Worm (Caenorhabditis elegans) whole organism, L3 larva: Measurements from ENCODE around the gene F54A3.2.

Experiments used
- ceh-82 ChIP-seq: fragments of 150-350 bp; optimal IDR thresholded peaks from 2 replicates; lab custom pipeline; 2014; ENCODE audit warnings: missing biosample characterization, missing genetic modification characterization
- elt-1 ChIP-seq: fragments of 150-350 bp; optimal IDR thresholded peaks from 2 replicates; lab custom pipeline; 2014; ENCODE audit warnings: missing biosample characterization, missing genetic modification characterization
- jun-1 ChIP-seq: fragments of 150-350 bp; optimal IDR thresholded peaks from 2 replicates; lab custom pipeline; 2014; ENCODE audit warnings: missing biosample characterization, missing genetic modification reagents, missing genetic modification characterization
- pha-4 ChIP-seq: fragments of 150-350 bp; optimal IDR thresholded peaks from 2 replicates; lab custom pipeline; 2014; ENCODE audit warnings: missing biosample characterization, missing genetic modification reagents, missing genetic modification characterization
- unc-62 ChIP-seq: fragments of 150-350 bp; sonication (generic microtip); optimal IDR thresholded peaks from 4 replicates; lab custom pipeline; 2014; ENCODE audit warnings: missing biosample characterization, missing genetic modification reagents, missing genetic modification characterization
- ztf-11 ChIP-seq: fragments of 150-350 bp; optimal IDR thresholded peaks from 2 replicates; lab custom pipeline; 2014; ENCODE audit warnings: missing biosample characterization, missing genetic modification characterization

DNA sequence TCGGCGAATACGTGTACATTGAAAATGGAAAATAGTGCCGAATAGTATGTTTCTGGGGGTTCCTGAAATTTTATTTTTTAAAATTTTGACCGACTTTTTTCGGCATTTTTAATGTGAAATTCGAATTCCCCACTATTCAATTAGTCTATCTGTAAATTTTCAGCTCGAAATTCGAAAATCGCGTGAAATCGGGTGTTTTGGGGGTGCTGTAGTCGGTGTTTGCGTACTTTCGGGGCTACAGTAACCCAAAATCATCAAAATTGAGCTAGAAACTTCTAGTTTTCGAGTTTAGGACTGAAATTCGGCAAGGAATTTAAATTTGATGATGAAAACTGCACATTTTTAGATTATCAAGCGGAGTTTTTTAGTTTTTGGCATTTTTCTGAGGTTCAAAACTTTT is 41.3 kb upstream of the F54A3.2 start:
- no peak for TF ChIP-seq unc-62 (GFP tag; lab: Kevin White, UChicago)
- TF ChIP-seq elt-1 (tag; lab: Kevin White, UChicago), result no peak
- no peak for TF ChIP-seq jun-1 (tag; lab: Kevin White, UChicago)
- TF ChIP-seq pha-4 (tag; lab: Kevin White, UChicago), result no peak
- TF ChIP-seq ceh-82, result no peak
- TF ChIP-seq ztf-11, result no peak
